Worm (Caenorhabditis elegans) whole organism, mixed stage, embryonic: Measurements from ENCODE around the gene cyb-3.

Experiments used
- M03D4.4 ChIP-seq: sonication (generic microtip); optimal IDR thresholded peaks from 2 replicates; lab custom pipeline; 2017; ENCODE audit warnings: mild to moderate bottlenecking, missing genetic modification characterization, missing compliant biosample characterization
- bed-3 ChIP-seq: fragments of 200-800 bp; sonication (Bioruptor generic); optimal IDR thresholded peaks from 3 replicates; lab custom pipeline; 2018; ENCODE audit warnings: mild to moderate bottlenecking, missing genetic modification characterization, moderate library complexity, missing compliant biosample characterization
- blmp-1 ChIP-seq: fragments of 150-350 bp; optimal IDR thresholded peaks from 2 replicates; lab custom pipeline; 2014; ENCODE audit warnings: missing biosample characterization, missing genetic modification characterization
- ceh-39 ChIP-seq: fragments of 150-350 bp; optimal IDR thresholded peaks from 2 replicates; lab custom pipeline; 2014; ENCODE audit warnings: missing biosample characterization, missing genetic modification characterization
- ceh-43 ChIP-seq: fragments of 200-800 bp; sonication (Bioruptor generic); optimal IDR thresholded peaks from 2 replicates; lab custom pipeline; 2018; ENCODE audit warnings: mild to moderate bottlenecking, missing genetic modification characterization, moderate library complexity, missing compliant biosample characterization
- ces-1 ChIP-seq: fragments of 150-350 bp; optimal IDR thresholded peaks from 2 replicates; lab custom pipeline; 2014; ENCODE audit warnings: missing biosample characterization, missing genetic modification reagents, missing genetic modification characterization
- cnd-1 ChIP-seq: fragments of 200-800 bp; sonication (Bioruptor generic); optimal IDR thresholded peaks from 2 replicates; lab custom pipeline; 2018; ENCODE audit warnings: mild to moderate bottlenecking, missing genetic modification characterization, missing compliant biosample characterization
- elt-3 ChIP-seq: fragments of 150-350 bp; optimal IDR thresholded peaks from 2 replicates; lab custom pipeline; 2014; ENCODE audit warnings: missing biosample characterization, missing genetic modification characterization
- flh-1 ChIP-seq: fragments of 200-800 bp; sonication (Bioruptor generic); optimal IDR thresholded peaks from 2 replicates; lab custom pipeline; 2018; ENCODE audit warnings: mild to moderate bottlenecking, missing genetic modification characterization, moderate library complexity, missing compliant biosample characterization
- ham-2 ChIP-seq: fragments of 200-800 bp; sonication (Bioruptor generic); optimal IDR thresholded peaks from 2 replicates; lab custom pipeline; 2018; ENCODE audit warnings: mild to moderate bottlenecking, missing genetic modification characterization, missing compliant biosample characterization
- hlh-1 ChIP-seq: fragments of 150-350 bp; optimal IDR thresholded peaks from 2 replicates; lab custom pipeline; 2014; ENCODE audit warnings: missing biosample characterization, missing genetic modification reagents, missing genetic modification characterization
- lin-13 ChIP-seq: fragments of 150-350 bp; optimal IDR thresholded peaks from 2 replicates; lab custom pipeline; 2014; ENCODE audit warnings: missing biosample characterization, missing genetic modification characterization
- lin-32 ChIP-seq: fragments of 200-800 bp; sonication (Bioruptor generic); optimal IDR thresholded peaks from 2 replicates; lab custom pipeline; 2018; ENCODE audit warnings: mild to moderate bottlenecking, missing genetic modification characterization, missing compliant biosample characterization
- lsy-2 ChIP-seq: fragments of 150-350 bp; optimal IDR thresholded peaks from 2 replicates; lab custom pipeline; 2014; ENCODE audit warnings: missing biosample characterization, missing genetic modification characterization
- mab-5 ChIP-seq: fragments of 150-350 bp; optimal IDR thresholded peaks from 2 replicates; lab custom pipeline; 2014; ENCODE audit warnings: missing biosample characterization, missing genetic modification characterization
- mep-1 ChIP-seq: fragments of 150-350 bp; optimal IDR thresholded peaks from 2 replicates; lab custom pipeline; 2017; ENCODE audit warnings: missing biosample characterization, missing genetic modification reagents, missing genetic modification characterization, inconsistent platforms
- mls-2 ChIP-seq: sonication (generic microtip); optimal IDR thresholded peaks from 2 replicates; lab custom pipeline; 2016; ENCODE audit warnings: mild to moderate bottlenecking, missing genetic modification characterization, moderate library complexity, missing compliant biosample characterization
- nhr-12 ChIP-seq: fragments of 150-350 bp; optimal IDR thresholded peaks from 2 replicates; lab custom pipeline; 2014; ENCODE audit warnings: missing biosample characterization, missing genetic modification characterization
- nhr-2 ChIP-seq: fragments of 150-350 bp; optimal IDR thresholded peaks from 2 replicates; lab custom pipeline; 2014; ENCODE audit warnings: missing biosample characterization, missing genetic modification characterization
- nhr-237 ChIP-seq: fragments of 150-350 bp; optimal IDR thresholded peaks from 2 replicates; lab custom pipeline; 2014; ENCODE audit warnings: missing biosample characterization, missing genetic modification characterization
- nhr-28 ChIP-seq: fragments of 150-350 bp; optimal IDR thresholded peaks from 2 replicates; lab custom pipeline; 2014; ENCODE audit warnings: missing biosample characterization, missing genetic modification characterization
- nhr-76 ChIP-seq: sonication (generic microtip); optimal IDR thresholded peaks from 2 replicates; lab custom pipeline; 2017; ENCODE audit warnings: missing biosample characterization, missing genetic modification characterization
- pha-4 ChIP-seq: fragments of 150-350 bp; optimal IDR thresholded peaks from 2 replicates; lab custom pipeline; 2018; ENCODE audit warnings: missing biosample characterization, missing genetic modification reagents, missing genetic modification characterization
- sem-2 ChIP-seq: fragments of 200-800 bp; sonication (Bioruptor generic); optimal IDR thresholded peaks from 2 replicates; lab custom pipeline; 2018; ENCODE audit warnings: mild to moderate bottlenecking, missing genetic modification characterization, missing compliant biosample characterization
- snpc-4 ChIP-seq: fragments of 150-350 bp; optimal IDR thresholded peaks from 2 replicates; lab custom pipeline; 2014; ENCODE audit warnings: missing biosample characterization, missing genetic modification characterization
- sptf-1 ChIP-seq: sonication (generic microtip); optimal IDR thresholded peaks from 2 replicates; lab custom pipeline; 2017; ENCODE audit warnings: mild to moderate bottlenecking, missing genetic modification characterization, moderate library complexity, missing compliant biosample characterization
- unc-120 ChIP-seq: sonication (generic microtip); optimal IDR thresholded peaks from 2 replicates; lab custom pipeline; 2017; ENCODE audit warnings: missing genetic modification characterization, missing compliant biosample characterization; ENCODE audit not compliant: poor library complexity, severe bottlenecking
- unc-39 ChIP-seq: fragments of 150-350 bp; optimal IDR thresholded peaks from 2 replicates; lab custom pipeline; 2014; ENCODE audit warnings: missing biosample characterization, missing genetic modification characterization
- unc-62 ChIP-seq: fragments of 150-350 bp; optimal IDR thresholded peaks from 2 replicates; lab custom pipeline; 2014; ENCODE audit warnings: missing biosample characterization, missing genetic modification reagents, missing genetic modification characterization
- zip-8 ChIP-seq: fragments of 150-350 bp; optimal IDR thresholded peaks from 2 replicates; lab custom pipeline; 2014; ENCODE audit warnings: missing biosample characterization, missing genetic modification characterization
- ztf-11 ChIP-seq: fragments of 150-350 bp; optimal IDR thresholded peaks from 2 replicates; lab custom pipeline; 2014; ENCODE audit warnings: missing biosample characterization, missing genetic modification characterization

Gene cyb-3

ce11 chrV:15379817-15380216 is 15.7 kb upstream of the cyb-3 start, which contains the start of gene srh-251:
TSS of gene srh-251 (minus strand) at chrV:15379917.
- TF ChIP-seq blmp-1 (tag; lab: Kevin White, UChicago) (no peak), M03D4.4 (tag; lab: Kevin White, UChicago) (no peak), pha-4 (no peak), lin-13 (tag; lab: Kevin White, UChicago) (no peak), nhr-2 (tag; lab: Kevin White, UChicago) (no peak), ces-1 (GFP tag; lab: Kevin White, UChicago) (no peak), unc-120 (no peak), zip-8 (tag; lab: Kevin White, UChicago) (no peak), lsy-2 (no peak), mls-2 (tag; lab: Kevin White, UChicago) (no peak), snpc-4 (no peak), elt-3 (tag; lab: Kevin White, UChicago) (no peak), sem-2 (GFP tag; lab: Kevin White, UChicago) (no peak), ham-2 (GFP tag; lab: Kevin White, UChicago) (no peak), ztf-11 (no peak), nhr-76 (no peak), bed-3 (GFP tag; lab: Kevin White, UChicago) (no peak), hlh-1 (tag; lab: Kevin White, UChicago) (no peak), unc-62 (GFP tag; lab: Kevin White, UChicago) (no peak), mab-5 (tag; lab: Kevin White, UChicago) (no peak)
- TF ChIP-seq, all 35 proteins: peak for 0

ce11 chrV:15380857-15381256 is 14.6 kb upstream of the cyb-3 start, which contains the start of gene dhs-23:
TSS of gene dhs-23 (plus strand) at chrV:15381219.
- TF ChIP-seq mep-1 (tag; lab: Kevin White, UChicago) = no peak
- TF ChIP-seq nhr-28 (tag; lab: Kevin White, UChicago) = no peak
- TF ChIP-seq ceh-43 = no peak
- no peak for TF ChIP-seq ztf-11
- no peak for TF ChIP-seq hlh-1 (tag; lab: Kevin White, UChicago)
- TF ChIP-seq cnd-1 (tag; lab: Kevin White, UChicago) = no peak
- no peak for TF ChIP-seq unc-120
- no peak for TF ChIP-seq ces-1 (GFP tag; lab: Kevin White, UChicago)
- TF ChIP-seq nhr-12 = no peak

DNA sequence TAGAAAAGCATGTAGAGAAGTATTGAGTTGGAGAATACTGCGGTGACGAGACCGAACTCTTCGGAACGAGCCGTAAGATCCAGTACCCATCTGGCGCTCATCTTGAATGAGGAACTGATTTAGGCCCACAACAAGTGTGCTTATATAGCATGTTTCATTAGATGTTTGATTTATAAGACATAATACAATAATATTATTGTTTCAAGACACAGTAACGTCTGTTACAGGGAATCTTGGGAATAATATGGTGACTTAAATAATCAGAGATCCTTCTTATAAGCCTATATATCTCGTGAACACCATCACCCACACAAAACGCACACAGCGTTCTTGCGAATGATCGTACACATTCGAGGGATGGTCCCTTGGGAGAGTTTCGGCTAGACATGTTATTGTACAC is 11.8 kb upstream of the cyb-3 start, which contains the start of gene str-88:
str-88 (minus strand) TSS at position 101 of the 400 bp plus-strand sequence.
- TF ChIP-seq mls-2 (tag; lab: Kevin White, UChicago) (no peak), lin-13 (tag; lab: Kevin White, UChicago) (no peak), M03D4.4 (tag; lab: Kevin White, UChicago) (no peak), nhr-237 (tag; lab: Kevin White, UChicago) (no peak)

- TF ChIP-seq flh-1 (no peak), nhr-76 (no peak), ztf-11 (no peak), ceh-39 (no peak), ceh-43 (no peak), M03D4.4 (tag; lab: Kevin White, UChicago) (no peak), unc-62 (GFP tag; lab: Kevin White, UChicago) (no peak), unc-39 (tag; lab: Kevin White, UChicago) (no peak), elt-3 (tag; lab: Kevin White, UChicago) (no peak), lin-13 (tag; lab: Kevin White, UChicago) (no peak), unc-120 (no peak), lin-32 (no peak), sptf-1 (tag; lab: Kevin White, UChicago) (no peak), hlh-1 (tag; lab: Kevin White, UChicago) (no peak), mls-2 (tag; lab: Kevin White, UChicago) (no peak), ham-2 (GFP tag; lab: Kevin White, UChicago) (no peak), mab-5 (tag; lab: Kevin White, UChicago) (no peak)
Observed at ce11 chrV:15384733-15385132, 10.8 kb upstream of the cyb-3 start, which contains the start of gene str-102. TSS of gene str-102 (plus strand) at chrV:15385033.

ce11 chrV:15388820-15389384 is 6.6 kb upstream of the cyb-3 start, which contains the start of gene srh-170:
TSS of gene srh-170 (minus strand) at chrV:15388870.
- TF ChIP-seq mls-2 (tag; lab: Kevin White, UChicago) = no peak
- TF ChIP-seq zip-8 (tag; lab: Kevin White, UChicago) = peak; percentile 19
- TF ChIP-seq flh-1 = no peak
- TF ChIP-seq bed-3 (GFP tag; lab: Kevin White, UChicago) = no peak
- no peak for TF ChIP-seq elt-3 (tag; lab: Kevin White, UChicago)
